Worm (Caenorhabditis elegans) whole organism, L2 larva: ENCODE results near the gene npr-40.

Source experiments
- C34F6.9 ChIP-seq: fragments of 150-350 bp; optimal IDR thresholded peaks from 2 replicates; lab custom pipeline; 2014; ENCODE audit warnings: missing biosample characterization, missing genetic modification characterization
- R02D3.7 ChIP-seq: fragments of 150-350 bp; optimal IDR thresholded peaks from 2 replicates; lab custom pipeline; 2014; ENCODE audit warnings: missing biosample characterization, missing genetic modification characterization
- Y55F3AM.14 ChIP-seq: fragments of 200-800 bp; sonication (Bioruptor generic); optimal IDR thresholded peaks from 2 replicates; lab custom pipeline; 2018; ENCODE audit warnings: mild to moderate bottlenecking, missing genetic modification characterization, missing compliant biosample characterization
- ZK546.5 ChIP-seq: sonication (generic microtip); optimal IDR thresholded peaks from 2 replicates; lab custom pipeline; 2017; ENCODE audit warnings: missing biosample characterization, missing genetic modification characterization
- alr-1 ChIP-seq: fragments of 150-350 bp; optimal IDR thresholded peaks from 2 replicates; lab custom pipeline; 2014; ENCODE audit warnings: missing biosample characterization, missing genetic modification characterization
- blmp-1 ChIP-seq: sonication (generic microtip); optimal IDR thresholded peaks from 2 replicates; lab custom pipeline; 2017; ENCODE audit warnings: missing genetic modification characterization, mild to moderate bottlenecking, missing compliant biosample characterization, antibody characterized with exemption, moderate library complexity; ENCODE audit not compliant: insufficient read depth
- ceh-16 ChIP-seq: fragments of 150-350 bp; optimal IDR thresholded peaks from 2 replicates; lab custom pipeline; 2014; ENCODE audit warnings: missing biosample characterization, missing genetic modification characterization
- ceh-82 ChIP-seq: fragments of 150-350 bp; optimal IDR thresholded peaks from 2 replicates; lab custom pipeline; 2014; ENCODE audit warnings: missing biosample characterization, missing genetic modification characterization
- dmd-4 ChIP-seq: sonication (generic microtip); optimal IDR thresholded peaks from 2 replicates; lab custom pipeline; 2017; ENCODE audit warnings: missing biosample characterization, missing genetic modification characterization
- egl-27 ChIP-seq: sonication (generic microtip); optimal IDR thresholded peaks from 3 replicates; lab custom pipeline; 2017; ENCODE audit warnings: missing biosample characterization, missing genetic modification reagents, missing genetic modification characterization
- fos-1 ChIP-seq: fragments of 150-350 bp; optimal IDR thresholded peaks from 2 replicates; lab custom pipeline; 2014; ENCODE audit warnings: missing biosample characterization, missing genetic modification characterization
- gmeb-1 ChIP-seq: fragments of 150-350 bp; optimal IDR thresholded peaks from 2 replicates; lab custom pipeline; 2014; ENCODE audit warnings: missing biosample characterization, missing genetic modification characterization
- lin-11 ChIP-seq: fragments of 150-350 bp; sonication (generic microtip); optimal IDR thresholded peaks from 2 replicates; lab custom pipeline; 2014; ENCODE audit warnings: missing biosample characterization, missing genetic modification characterization, inconsistent platforms, mixed read lengths
- lin-13 ChIP-seq: fragments of 150-350 bp; optimal IDR thresholded peaks from 2 replicates; lab custom pipeline; 2014; ENCODE audit warnings: missing biosample characterization, missing genetic modification reagents, missing genetic modification characterization
- lin-39 ChIP-seq: fragments of 150-350 bp; optimal IDR thresholded peaks from 2 replicates; lab custom pipeline; 2014; ENCODE audit warnings: missing biosample characterization, missing genetic modification reagents, missing genetic modification characterization
- lsy-2 ChIP-seq, 2 experiments: fragments of 150-350 bp in 1 of 2; sonication (generic microtip) in 1 of 2; optimal IDR thresholded peaks; 2 replicates each; lab custom pipeline; 2014 to 2017; ENCODE audit warnings: missing biosample characterization in 2 of 2, missing genetic modification characterization in 2 of 2
- mab-5 ChIP-seq: fragments of 150-350 bp; optimal IDR thresholded peaks from 2 replicates; lab custom pipeline; 2014; ENCODE audit warnings: missing biosample characterization, missing genetic modification characterization
- mbf-1 ChIP-seq: sonication (generic microtip); optimal IDR thresholded peaks from 2 replicates; lab custom pipeline; 2017; ENCODE audit warnings: missing biosample characterization, missing genetic modification characterization
- mdl-1 ChIP-seq, 2 experiments: fragments of 150-350 bp in 1 of 2; sonication (generic microtip) in 1 of 2; optimal IDR thresholded peaks; 2 replicates each; lab custom pipeline; 2017; ENCODE audit warnings: missing biosample characterization in 2 of 2, missing genetic modification characterization in 2 of 2
- nhr-11 ChIP-seq: fragments of 150-350 bp; optimal IDR thresholded peaks from 2 replicates; lab custom pipeline; 2014; ENCODE audit warnings: missing biosample characterization, missing genetic modification characterization
- nhr-12 ChIP-seq: fragments of 150-350 bp; optimal IDR thresholded peaks from 2 replicates; lab custom pipeline; 2014; ENCODE audit warnings: missing biosample characterization, missing genetic modification characterization
- nhr-237 ChIP-seq: fragments of 150-350 bp; optimal IDR thresholded peaks from 2 replicates; lab custom pipeline; 2014; ENCODE audit warnings: missing biosample characterization, missing genetic modification characterization
- nhr-6 ChIP-seq: fragments of 150-350 bp; optimal IDR thresholded peaks from 2 replicates; lab custom pipeline; 2014; ENCODE audit warnings: missing biosample characterization, missing genetic modification characterization
- sem-4 ChIP-seq: fragments of 150-350 bp; optimal IDR thresholded peaks from 2 replicates; lab custom pipeline; 2014; ENCODE audit warnings: missing biosample characterization, missing genetic modification reagents, missing genetic modification characterization
- skn-1 ChIP-seq: sonication (generic microtip); optimal IDR thresholded peaks from 2 replicates; lab custom pipeline; 2017; ENCODE audit warnings: missing biosample characterization, missing genetic modification characterization
- sma-3 ChIP-seq: sonication (generic microtip); optimal IDR thresholded peaks from 2 replicates; lab custom pipeline; 2016; ENCODE audit warnings: missing genetic modification reagents, missing genetic modification characterization, missing compliant biosample characterization
- sma-9 ChIP-seq, 2 experiments: fragments of 150-350 bp in 1 of 2; sonication (generic microtip) in 1 of 2; optimal IDR thresholded peaks; 2 replicates each; lab custom pipeline; 2014 to 2016; ENCODE audit warnings: missing genetic modification characterization in 2 of 2, mild to moderate bottlenecking in 1 of 2, missing biosample characterization in 1 of 2, missing compliant biosample characterization in 1 of 2, missing genetic modification reagents in 1 of 2, moderate library complexity in 1 of 2
- unc-39 ChIP-seq: fragments of 150-350 bp; optimal IDR thresholded peaks from 2 replicates; lab custom pipeline; 2014; ENCODE audit warnings: missing biosample characterization, missing genetic modification characterization
- unc-55 ChIP-seq: fragments of 150-350 bp; sonication (generic microtip); optimal IDR thresholded peaks from 3 replicates; lab custom pipeline; 2014; ENCODE audit warnings: missing biosample characterization, missing genetic modification reagents, missing genetic modification characterization
- unc-62 ChIP-seq: fragments of 150-350 bp; optimal IDR thresholded peaks from 2 replicates; lab custom pipeline; 2014; ENCODE audit warnings: missing biosample characterization, missing genetic modification reagents, missing genetic modification characterization
- zag-1 ChIP-seq: fragments of 150-350 bp; optimal IDR thresholded peaks from 2 replicates; lab custom pipeline; 2014; ENCODE audit warnings: missing biosample characterization, missing genetic modification characterization
- ztf-1 ChIP-seq: fragments of 200-800 bp; sonication (Bioruptor generic); conservative IDR thresholded peaks from 2 replicates; pipeline ENCODE4 v1.3.6; 2022; ENCODE audit warnings: missing genetic modification characterization, missing compliant biosample characterization
- ztf-11 ChIP-seq: sonication (generic microtip); optimal IDR thresholded peaks from 2 replicates; lab custom pipeline; 2017; ENCODE audit warnings: missing biosample characterization, missing genetic modification characterization

The npr-40 gene

DNA sequence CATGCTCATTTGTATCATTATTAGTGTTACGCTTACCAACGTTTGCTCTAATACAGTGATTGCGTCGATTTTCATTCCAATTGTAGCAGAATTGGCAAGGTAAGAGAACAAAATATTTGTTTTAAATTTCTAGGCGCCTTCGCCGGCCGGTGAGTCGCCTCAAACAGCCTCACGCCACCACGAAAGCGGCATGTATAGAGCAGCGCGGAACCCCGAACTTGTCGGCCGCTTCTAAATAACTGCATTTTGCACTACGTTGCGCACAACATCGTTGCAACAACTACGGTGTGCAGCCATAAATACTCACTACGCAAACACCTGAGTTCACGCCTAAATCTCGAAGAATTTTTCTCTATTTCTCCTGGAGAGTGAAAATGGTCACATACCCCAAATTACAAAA lies 21.4 kb upstream of the npr-40 start:
- TF ChIP-seq R02D3.7 (tag; lab: Kevin White, UChicago) (no peak), lin-13 (GFP tag; lab: Kevin White, UChicago) (no peak), skn-1 (no peak), ztf-1 (GFP tag; lab: Robert Waterston, UW) (no peak), C34F6.9 (tag; lab: Kevin White, UChicago) (no peak), zag-1 (no peak), nhr-6 (tag; lab: Kevin White, UChicago) (no peak), egl-27 (no peak), ZK546.5 (no peak), nhr-12 (tag; lab: Kevin White, UChicago) (no peak), mbf-1 (tag; lab: Kevin White, UChicago) (no peak), unc-39 (tag; lab: Kevin White, UChicago) (no peak)

DNA sequence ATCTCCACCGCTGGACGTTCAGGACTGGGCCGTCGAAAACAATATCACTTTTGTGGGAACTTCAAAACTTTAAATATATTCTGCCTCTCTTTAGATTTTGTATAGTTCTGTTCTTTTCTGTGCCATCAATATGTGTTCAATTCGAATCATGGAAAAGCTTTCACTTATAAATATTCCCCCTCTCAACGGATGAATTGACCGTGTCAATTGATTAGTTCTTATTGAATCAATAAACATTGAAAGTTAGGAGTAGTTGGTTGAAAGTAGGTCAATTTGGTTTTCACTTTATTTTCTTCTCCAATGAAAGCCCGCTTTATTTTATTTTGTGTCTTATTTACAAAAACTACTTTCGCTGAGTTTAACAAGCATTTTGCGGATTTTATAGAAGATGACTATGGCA lies 20.4 kb upstream of the npr-40 start, which contains the start of gene lips-8:
Gene lips-8 (plus strand): TSS at position 301 of the 400 bp plus-strand sequence.
- TF ChIP-seq blmp-1 (tag; lab: Kevin White, UChicago) (no peak), fos-1 (no peak), skn-1 (no peak), ceh-82 (no peak), lin-39 (tag; lab: Kevin White, UChicago) (no peak), lin-11 (no peak), ceh-16 (tag; lab: Kevin White, UChicago) (no peak), zag-1 (no peak), mbf-1 (tag; lab: Kevin White, UChicago) (no peak), unc-55 (no peak), nhr-11 (tag; lab: Kevin White, UChicago) (no peak), mdl-1 (tag; optimal IDR thresholded peaks at IDR 0.05; lab: Kevin White, UChicago) (no peak), dmd-4 (tag; lab: Kevin White, UChicago) (no peak), lsy-2 (tag; optimal IDR thresholded peaks at IDR 0.05; lab: Kevin White, UChicago) (no peak), sma-3 (GFP tag; lab: Kevin White, UChicago) (no peak), nhr-237 (tag; lab: Kevin White, UChicago) (no peak), mab-5 (tag; lab: Kevin White, UChicago) (no peak), gmeb-1 (tag; lab: Kevin White, UChicago) (no peak), nhr-6 (tag; lab: Kevin White, UChicago) (no peak), ztf-1 (GFP tag; lab: Robert Waterston, UW) (no peak)
- TF ChIP-seq, all 48 proteins: peak for 0

DNA sequence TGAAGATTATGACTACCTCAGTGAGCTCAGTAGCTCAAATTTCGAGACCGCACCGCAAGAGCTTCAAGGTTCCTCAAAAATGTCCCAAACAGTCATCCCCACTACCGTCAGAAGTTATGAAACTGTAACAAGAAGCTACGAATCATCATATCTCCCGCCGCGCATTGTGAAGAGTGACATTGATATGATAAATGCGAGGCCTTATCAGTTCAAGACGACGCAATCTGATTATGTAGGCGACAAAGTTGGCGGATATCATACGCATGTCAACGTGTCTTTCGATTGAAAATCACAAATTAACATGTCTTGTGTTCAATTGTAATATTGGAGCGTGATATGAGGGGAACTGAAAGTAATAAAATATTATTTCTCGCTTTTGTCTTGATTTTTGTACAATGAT lies 18.2 kb upstream of the npr-40 start:
- TF ChIP-seq lin-11, result no peak
- no peak for TF ChIP-seq blmp-1 (tag; lab: Kevin White, UChicago)
- no peak for TF ChIP-seq sma-9 (GFP tag; optimal IDR thresholded peaks at IDR 0.05; lab: Kevin White, UChicago)
- TF ChIP-seq sma-9 (tag; optimal IDR thresholded peaks at IDR 0.05; lab: Kevin White, UChicago), result no peak
- TF ChIP-seq zag-1, result no peak
- TF ChIP-seq ztf-11, result no peak
- TF ChIP-seq sma-3 (GFP tag; lab: Kevin White, UChicago), result no peak
- no peak for TF ChIP-seq lin-39 (tag; lab: Kevin White, UChicago)
- no peak for TF ChIP-seq dmd-4 (tag; lab: Kevin White, UChicago)
- TF ChIP-seq mbf-1 (tag; lab: Kevin White, UChicago), result no peak
- TF ChIP-seq Y55F3AM.14 (GFP tag; lab: Kevin White, UChicago), result no peak
- no peak for TF ChIP-seq sem-4 (tag; lab: Kevin White, UChicago)

DNA sequence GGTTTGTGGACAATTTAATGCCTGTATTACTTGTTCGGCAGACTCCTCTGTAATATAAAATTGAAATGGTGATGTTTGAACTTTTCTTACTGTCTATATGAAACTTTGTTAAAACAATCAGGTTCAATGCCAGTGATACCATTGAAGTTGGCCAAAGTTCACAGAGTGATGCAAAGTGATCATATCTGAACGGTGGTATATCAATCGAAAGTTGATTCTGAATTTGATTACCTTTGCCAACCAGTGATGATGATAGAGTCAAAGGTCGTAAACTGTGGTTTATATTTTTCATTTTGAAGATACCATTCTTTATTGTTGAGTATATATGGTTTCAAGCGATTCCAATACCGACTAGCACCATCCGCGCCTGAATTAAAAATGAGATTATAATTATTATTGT lies 15.2 kb upstream of the npr-40 start:
- no peak for TF ChIP-seq mbf-1 (tag; lab: Kevin White, UChicago)
- TF ChIP-seq sma-9 (GFP tag; optimal IDR thresholded peaks at IDR 0.05; lab: Kevin White, UChicago), result peak; percentile 38
- TF ChIP-seq sma-9 (tag; optimal IDR thresholded peaks at IDR 0.05; lab: Kevin White, UChicago), result no peak
- TF ChIP-seq unc-62 (GFP tag; lab: Kevin White, UChicago), result no peak
- TF ChIP-seq blmp-1 (tag; lab: Kevin White, UChicago), result peak; percentile 55

DNA sequence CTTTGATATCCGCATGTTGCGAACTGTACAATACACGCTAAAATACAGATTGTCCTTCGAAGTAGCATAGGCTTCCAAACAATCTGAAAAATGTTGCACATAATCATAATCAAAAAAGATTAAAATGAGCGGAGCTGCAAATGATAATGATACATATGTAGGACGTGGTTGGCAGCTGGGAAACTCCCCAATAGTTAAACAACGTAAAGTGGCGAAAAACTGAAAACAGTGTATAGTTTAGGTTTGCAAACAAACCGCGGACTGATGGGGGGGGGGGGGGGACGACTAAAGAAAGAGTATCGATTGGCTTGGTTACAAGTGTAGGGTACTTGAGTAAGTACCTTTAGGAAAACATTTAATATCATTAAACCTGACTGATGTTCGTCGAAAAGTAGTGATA lies 13.5 kb upstream of the npr-40 start, which contains the start of gene hex-5:
Gene hex-5 (minus strand): TSS at position 101 of the 400 bp plus-strand sequence.
- TF ChIP-seq C34F6.9 (tag; lab: Kevin White, UChicago) (no peak), mdl-1 (tag; optimal IDR thresholded peaks at IDR 0.05; lab: Kevin White, UChicago) (no peak), alr-1 (tag; lab: Kevin White, UChicago) (no peak), unc-55 (no peak), unc-39 (tag; lab: Kevin White, UChicago) (no peak), ztf-11 (no peak)
